Worm (Caenorhabditis elegans): Measurements from ENCODE around the gene AH9.1.

The AH9.1 gene

DNA sequence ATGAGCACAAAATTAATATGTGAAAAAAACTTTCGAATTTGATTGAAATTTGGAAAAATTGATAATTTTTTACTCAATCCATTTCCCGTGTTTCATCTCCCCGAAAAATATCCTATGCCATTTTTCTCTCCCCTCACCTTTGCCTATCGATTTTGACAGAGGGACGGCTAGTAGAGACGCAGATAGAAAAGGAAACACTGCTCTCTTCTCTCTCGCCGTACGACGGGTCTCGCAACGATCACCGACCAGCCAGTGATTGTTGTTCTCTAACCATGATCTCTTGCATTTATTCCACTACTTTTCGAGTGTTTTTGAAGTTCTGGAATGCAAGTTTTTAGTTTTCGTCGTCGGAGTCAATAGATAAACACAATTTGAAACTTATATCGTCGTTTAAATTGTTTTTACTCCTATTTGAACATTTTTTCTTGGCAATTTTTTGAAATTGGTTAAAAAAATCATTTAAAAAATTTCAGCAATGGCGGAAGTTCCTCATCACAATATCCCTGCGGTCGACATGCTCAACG, 9.3 kb downstream of the AH9.1 start, which contains the start of gene vha-15 (continued):
- TF ChIP-seq akir-1 (GFP tag; optimal IDR thresholded peaks at IDR 0.05) (no peak), F57C9.4 (tag; optimal IDR thresholded peaks at IDR 0.05) (no peak), dpl-1 (GFP tag; optimal IDR thresholded peaks at IDR 0.05) (no peak), bed-1 (GFP tag; IDR thresholded peaks at IDR 0.05) (no peak), lsy-27 (tag; optimal IDR thresholded peaks at IDR 0.05; ENCODE audit: borderline replicate concordance, insufficient read depth) (no peak), snpc-1.1 (tag; optimal IDR thresholded peaks at IDR 0.05; ENCODE audit: insufficient read depth) (no peak), Y56A3A.18 (GFP tag; IDR thresholded peaks at IDR 0.05) (0 out of 2 replicates have a peak, but pooled peaks have one; percentile 45), ceh-27 (GFP tag; optimal IDR thresholded peaks at IDR 0.05) (peak; percentile 48), aptf-2 (GFP tag; conservative IDR thresholded peaks at IDR 0.05) (no peak), snpc-1.3 (tag; optimal IDR thresholded peaks at IDR 0.05; ENCODE audit: insufficient read depth) (no peak), F52B5.7 (tag; optimal IDR thresholded peaks at IDR 0.05) (no peak), dpff-1 (tag; optimal IDR thresholded peaks at IDR 0.05) (no peak), tbx-9 (tag; optimal IDR thresholded peaks at IDR 0.05; ENCODE audit: borderline replicate concordance) (no peak), nhr-120 (GFP tag; IDR thresholded peaks at IDR 0.05) (no peak), somi-1 (GFP tag; optimal IDR thresholded peaks at IDR 0.05) (no peak), F49E8.2 (tag; optimal IDR thresholded peaks at IDR 0.05; ENCODE audit: insufficient read depth) (no peak), rec-8 (tag; optimal IDR thresholded peaks at IDR 0.05) (no peak), attf-5 (GFP tag; optimal IDR thresholded peaks at IDR 0.05) (peak; percentile 58), mcd-1 (GFP tag; IDR thresholded peaks at IDR 0.05) (no peak), rpc-1 (optimal IDR thresholded peaks at IDR 0.05) (no peak), rpc-1 (tag; optimal IDR thresholded peaks at IDR 0.05) (no peak), lsl-1 (GFP tag; optimal IDR thresholded peaks at IDR 0.05) (no peak), madf-3 (GFP tag; IDR thresholded peaks at IDR 0.05) (no peak)

DNA sequence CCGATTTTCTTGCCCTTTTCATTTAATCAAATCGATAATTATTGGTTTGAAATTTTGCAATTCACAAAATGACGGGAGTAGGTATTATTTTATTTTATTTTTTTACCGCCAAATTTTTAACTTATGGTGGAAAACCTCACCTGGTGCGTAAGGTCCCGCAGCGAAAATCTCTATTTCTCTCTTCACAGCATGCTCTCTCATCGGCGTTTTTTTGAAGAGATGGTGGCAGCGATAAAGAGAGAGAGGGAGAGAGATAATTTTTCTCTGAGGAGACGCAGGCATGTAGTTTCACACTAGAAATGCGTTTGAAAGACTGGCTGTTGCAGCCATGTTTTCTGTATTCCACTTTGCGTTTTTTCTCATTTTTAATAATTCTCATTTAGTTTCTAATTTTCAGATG, 12.9 kb downstream of the AH9.1 start, which contains the start of gene T14F9.2:
Gene T14F9.2 (plus strand): TSS at position 396 of the 400 bp plus-strand sequence.
- TF ChIP-seq nhr-80 (tag; optimal IDR thresholded peaks at IDR 0.05) (peak; percentile 11), B0035.1 (tag; optimal IDR thresholded peaks at IDR 0.05) (no peak), nhr-120 (GFP tag; IDR thresholded peaks at IDR 0.05) (no peak), efl-1 (GFP tag; optimal IDR thresholded peaks at IDR 0.05) (peak; percentile 14), ztf-3 (GFP tag; optimal IDR thresholded peaks at IDR 0.05) (no peak), lsy-27 (tag; optimal IDR thresholded peaks at IDR 0.05; ENCODE audit: borderline replicate concordance, insufficient read depth) (no peak), lir-1 (GFP tag; conservative IDR thresholded peaks at IDR 0.05) (no peak), xnd-1 (tag; optimal IDR thresholded peaks at IDR 0.05) (no peak), nfyb-1 (GFP tag; IDR thresholded peaks at IDR 0.05) (no peak), Y67H2A.10 (GFP tag; conservative IDR thresholded peaks at IDR 0.05) (no peak), F55B11.4 (tag; optimal IDR thresholded peaks at IDR 0.05; ENCODE audit: borderline replicate concordance, insufficient read depth) (no peak), D2030.7 (GFP tag; IDR thresholded peaks at IDR 0.05) (no peak), F37B4.10 (GFP tag; IDR thresholded peaks at IDR 0.05) (no peak), K11D2.4 (GFP tag; IDR thresholded peaks at IDR 0.05) (no peak), F33H1.4 (GFP tag; IDR thresholded peaks at IDR 0.05) (peak; percentile 42; the same call in 1 of the 2 replicates), sptf-2 (GFP tag; optimal IDR thresholded peaks at IDR 0.05) (no peak), lin-40 (tag; optimal IDR thresholded peaks at IDR 0.05) (peak; percentile 19), F23B12.7 (tag; optimal IDR thresholded peaks at IDR 0.05; ENCODE audit: insufficient read depth) (no peak), hmg-1.2 (GFP tag; IDR thresholded peaks at IDR 0.05) (peak; percentile 84), snpc-1.3 (tag; optimal IDR thresholded peaks at IDR 0.05; ENCODE audit: insufficient read depth) (no peak), lag-1 (GFP tag; IDR thresholded peaks at IDR 0.05) (no peak), B0261.1 (tag; optimal IDR thresholded peaks at IDR 0.05) (no peak), akir-1 (GFP tag; optimal IDR thresholded peaks at IDR 0.05) (no peak), T26A5.8 (tag; optimal IDR thresholded peaks at IDR 0.05) (no peak), lin-35 (GFP tag; optimal IDR thresholded peaks at IDR 0.05) (no peak), mcd-1 (GFP tag; IDR thresholded peaks at IDR 0.05) (no peak)
